Fruit fly (Drosophila melanogaster): Measurements from ENCODE around the gene Sox102F.

- no peak for TF ChIP-seq CG8478 (optimal IDR thresholded peaks at IDR 0.05)
- TF ChIP-seq CTCF (optimal IDR thresholded peaks at IDR 0.05), result no peak
These were observed 11.9 kb upstream of the Sox102F start for dm6 chr4:846092-846491.
